Worm (Caenorhabditis elegans): ENCODE data around the gene syd-2.

Gene syd-2

ce11 chrX:10555189-10555964 is at the start of gene syd-2:
Gene syd-2, minus strand, starts transcription at chrX:10555239.
- TF ChIP-seq ceh-39 (tag; optimal IDR thresholded peaks at IDR 0.05) (peak; percentile 37), sptf-1 (tag; optimal IDR thresholded peaks at IDR 0.05) (peak; percentile 83), snpc-4 (tag; optimal IDR thresholded peaks at IDR 0.05) (no peak), M03D4.4 (tag; optimal IDR thresholded peaks at IDR 0.05) (peak; percentile 62), nhr-76 (tag; optimal IDR thresholded peaks at IDR 0.05) (no peak), tbx-8 (GFP tag; optimal IDR thresholded peaks at IDR 0.05) (peak; percentile 9), sem-2 (GFP tag; optimal IDR thresholded peaks at IDR 0.05) (peak; percentile 39), nhr-28 (tag; optimal IDR thresholded peaks at IDR 0.05) (no peak), elt-3 (tag; optimal IDR thresholded peaks at IDR 0.05) (no peak), ces-1 (GFP tag; optimal IDR thresholded peaks at IDR 0.05) (peak; percentile 56), mab-5 (tag; optimal IDR thresholded peaks at IDR 0.05) (no peak), flh-1 (GFP tag; optimal IDR thresholded peaks at IDR 0.05) (no peak), unc-120 (tag; optimal IDR thresholded peaks at IDR 0.05; ENCODE audit: poor library complexity, severe bottlenecking) (peak; percentile 93), mls-2 (tag; optimal IDR thresholded peaks at IDR 0.05) (peak; percentile 89), nhr-237 (tag; optimal IDR thresholded peaks at IDR 0.05) (no peak), zip-8 (tag; optimal IDR thresholded peaks at IDR 0.05) (no peak), ham-2 (GFP tag; optimal IDR thresholded peaks at IDR 0.05) (peak; percentile 85), lin-32 (GFP tag; optimal IDR thresholded peaks at IDR 0.05) (no peak), ztf-11 (tag; optimal IDR thresholded peaks at IDR 0.05) (peak; percentile 64), ceh-83 (GFP tag; optimal IDR thresholded peaks at IDR 0.05) (no peak), blmp-1 (tag; optimal IDR thresholded peaks at IDR 0.05) (no peak), nhr-2 (tag; optimal IDR thresholded peaks at IDR 0.05) (peak; percentile 99), hlh-1 (tag; optimal IDR thresholded peaks at IDR 0.05) (peak; percentile 54), drap-1 (GFP tag; optimal IDR thresholded peaks at IDR 0.05) (peak; percentile 82), ceh-43 (GFP tag; optimal IDR thresholded peaks at IDR 0.05) (no peak), nhr-12 (tag; optimal IDR thresholded peaks at IDR 0.05) (no peak), mep-1 (tag; optimal IDR thresholded peaks at IDR 0.05) (peak; percentile 79), elt-1 (tag; optimal IDR thresholded peaks at IDR 0.05; ENCODE audit: borderline replicate concordance, insufficient read depth) (no peak), unc-62 (GFP tag; optimal IDR thresholded peaks at IDR 0.05) (peak; percentile 68), cnd-1 (tag; optimal IDR thresholded peaks at IDR 0.05) (peak; percentile 81), bed-3 (GFP tag; optimal IDR thresholded peaks at IDR 0.05) (no peak), lsy-2 (tag; optimal IDR thresholded peaks at IDR 0.05) (peak; percentile 15), pha-4 (tag; optimal IDR thresholded peaks at IDR 0.05) (peak; percentile 46), lin-13 (tag; optimal IDR thresholded peaks at IDR 0.05) (peak; percentile 28), unc-39 (tag; optimal IDR thresholded peaks at IDR 0.05) (peak; percentile 2)

ce11 chrX:10604386-10604785 is 49.3 kb upstream of the syd-2 start, which contains the start of gene flp-19:
Gene flp-19, plus strand, starts transcription at chrX:10604686.
- TF ChIP-seq unc-120 (tag; optimal IDR thresholded peaks at IDR 0.05; ENCODE audit: poor library complexity, severe bottlenecking): no peak
- TF ChIP-seq nhr-12 (tag; optimal IDR thresholded peaks at IDR 0.05): no peak
- TF ChIP-seq flh-1 (GFP tag; optimal IDR thresholded peaks at IDR 0.05): no peak
- no peak for TF ChIP-seq tbx-8 (GFP tag; optimal IDR thresholded peaks at IDR 0.05)
- TF ChIP-seq ham-2 (GFP tag; optimal IDR thresholded peaks at IDR 0.05): no peak
- TF ChIP-seq unc-62 (GFP tag; optimal IDR thresholded peaks at IDR 0.05): no peak
- no peak for TF ChIP-seq blmp-1 (tag; optimal IDR thresholded peaks at IDR 0.05)

DNA sequence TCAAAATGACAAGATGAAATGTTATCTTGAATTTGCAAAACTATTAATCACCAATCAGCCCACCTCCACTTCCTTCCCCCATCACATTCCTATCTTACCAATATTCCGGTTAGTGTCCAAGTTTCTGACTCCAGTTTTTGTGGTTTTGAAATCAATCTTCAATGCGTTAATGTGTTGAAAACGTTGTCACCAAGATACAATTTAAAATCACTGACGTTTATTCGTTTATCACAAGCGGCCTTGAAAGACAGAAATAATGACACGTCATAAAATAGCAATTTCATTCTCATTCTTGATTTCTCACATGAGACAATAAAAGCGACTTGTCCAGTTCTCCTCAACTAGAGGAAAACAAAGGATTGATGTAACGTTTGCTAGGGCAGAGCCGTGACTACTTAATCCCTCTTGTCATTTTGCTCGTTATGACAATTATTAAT is 44.7 kb upstream of the syd-2 start:
- peak; percentile 3 for TF ChIP-seq cnd-1 (tag; optimal IDR thresholded peaks at IDR 0.05)
- TF ChIP-seq nhr-12 (tag; optimal IDR thresholded peaks at IDR 0.05): no peak
- no peak for TF ChIP-seq mep-1 (tag; optimal IDR thresholded peaks at IDR 0.05)
- no peak for TF ChIP-seq drap-1 (GFP tag; optimal IDR thresholded peaks at IDR 0.05)
- TF ChIP-seq unc-62 (GFP tag; optimal IDR thresholded peaks at IDR 0.05): peak; percentile 78
- TF ChIP-seq ces-1 (GFP tag; optimal IDR thresholded peaks at IDR 0.05): peak; percentile 24

All from whole organism, mixed stage, embryonic.